Fruit fly (Drosophila melanogaster) whole organism, embryonic: ENCODE data around the gene ppk.
A peak's percentile ranks its signal among the peaks of the same experiment; 100 is the strongest.

Experiments used
- Atf6 ChIP-seq: fragments of 200-800 bp; sonication (Bioruptor generic); IDR thresholded peaks from 2 replicates; pipeline ENCODE4 v1.3.6; 2022; ENCODE audit warnings: missing biosample characterization, missing genetic modification characterization
- BEAF-32 ChIP-seq: fragments of 200-800 bp; sonication (Bioruptor generic); optimal IDR thresholded peaks from 3 replicates; lab custom pipeline; 2017; ENCODE audit warnings: missing biosample characterization, missing genetic modification characterization, mild to moderate bottlenecking, moderate library complexity, missing genetic modification reagents
- CG10321 ChIP-seq: fragments of 200-800 bp; sonication (Bioruptor generic); IDR thresholded peaks from 2 replicates; pipeline ENCODE4 v1.3.6; 2022; ENCODE audit warnings: missing biosample characterization, missing genetic modification characterization
- CG11695 ChIP-seq: fragments of 200-800 bp; sonication (Bioruptor generic); IDR thresholded peaks from 3 replicates; pipeline ENCODE4 v1.3.6; 2022; ENCODE audit warnings: missing biosample characterization, missing genetic modification characterization
- CG12071 ChIP-seq: fragments of 200-800 bp; sonication (Bioruptor generic); optimal IDR thresholded peaks from 3 replicates; lab custom pipeline; 2018; ENCODE audit warnings: missing biosample characterization, mild to moderate bottlenecking, missing genetic modification characterization
- CG12769 ChIP-seq: fragments of 200-800 bp; sonication (Bioruptor generic); optimal IDR thresholded peaks from 2 replicates; lab custom pipeline; 2019; ENCODE audit warnings: missing biosample characterization, mild to moderate bottlenecking, missing genetic modification characterization, moderate library complexity
- CG14014 ChIP-seq: fragments of 200-800 bp; sonication (Bioruptor generic); IDR thresholded peaks from 2 replicates; pipeline ENCODE4 v1.3.6; 2022; ENCODE audit warnings: missing biosample characterization, missing genetic modification characterization
- CG15479 ChIP-seq: fragments of 200-800 bp; sonication (Bioruptor generic); optimal IDR thresholded peaks from 3 replicates; lab custom pipeline; 2019; ENCODE audit warnings: missing biosample characterization, mild to moderate bottlenecking, missing genetic modification characterization, moderate library complexity
- CG17361 ChIP-seq: fragments of 200-800 bp; sonication (Bioruptor generic); IDR thresholded peaks from 3 replicates; pipeline ENCODE4 v1.3.6; 2022; ENCODE audit warnings: missing biosample characterization, missing genetic modification characterization
- CG18599 ChIP-seq: fragments of 200-800 bp; sonication (Bioruptor generic); optimal IDR thresholded peaks from 3 replicates; lab custom pipeline; 2017; ENCODE audit warnings: missing biosample characterization, missing genetic modification characterization, mild to moderate bottlenecking, moderate library complexity, missing genetic modification reagents
- CG31441 ChIP-seq: fragments of 200-800 bp; sonication (Bioruptor generic); IDR thresholded peaks from 2 replicates; pipeline ENCODE4 v1.3.6; 2022; ENCODE audit warnings: missing biosample characterization, missing genetic modification characterization
- CG3163 ChIP-seq: fragments of 200-800 bp; sonication (Bioruptor generic); optimal IDR thresholded peaks from 3 replicates; lab custom pipeline; 2016; ENCODE audit warnings: missing biosample characterization, missing genetic modification characterization
- CG3407 ChIP-seq: fragments of 200-800 bp; sonication (Bioruptor generic); optimal IDR thresholded peaks from 2 replicates; lab custom pipeline; 2018; ENCODE audit warnings: missing biosample characterization, mild to moderate bottlenecking, missing genetic modification characterization
- CG4360 ChIP-seq: fragments of 200-800 bp; sonication (Bioruptor generic); IDR thresholded peaks from 2 replicates; pipeline ENCODE4 v1.3.6; 2022; ENCODE audit warnings: missing biosample characterization, missing genetic modification characterization
- CG4617 ChIP-seq: fragments of 200-800 bp; sonication (Bioruptor generic); optimal IDR thresholded peaks from 3 replicates; lab custom pipeline; 2016; ENCODE audit warnings: missing biosample characterization, missing genetic modification characterization, borderline replicate concordance
- CG8478 ChIP-seq: fragments of >200 bp; optimal IDR thresholded peaks from 2 replicates; lab custom pipeline; 2018
- CG9797 ChIP-seq: fragments of 200-800 bp; sonication (Bioruptor generic); optimal IDR thresholded peaks from 3 replicates; lab custom pipeline; 2018; ENCODE audit warnings: missing biosample characterization, mild to moderate bottlenecking, missing genetic modification characterization
- CG9817 ChIP-seq: fragments of 200-800 bp; sonication (Bioruptor generic); optimal IDR thresholded peaks from 2 replicates; lab custom pipeline; 2018; ENCODE audit warnings: missing biosample characterization, mild to moderate bottlenecking, missing genetic modification characterization, moderate library complexity
- Fer3 ChIP-seq: fragments of 200-800 bp; sonication (Bioruptor generic); optimal IDR thresholded peaks from 2 replicates; lab custom pipeline; 2018; ENCODE audit warnings: missing biosample characterization, mild to moderate bottlenecking, missing genetic modification characterization, moderate library complexity
- HHEX ChIP-seq: fragments of 200-800 bp; sonication (Bioruptor generic); optimal IDR thresholded peaks from 3 replicates; lab custom pipeline; 2017; ENCODE audit warnings: missing biosample characterization, mild to moderate bottlenecking, missing genetic modification characterization, missing genetic modification reagents
- HLH54F ChIP-seq: fragments of 200-800 bp; sonication (Bioruptor generic); optimal IDR thresholded peaks from 3 replicates; lab custom pipeline; 2016; ENCODE audit warnings: missing biosample characterization, missing genetic modification characterization
- Lpt ChIP-seq: fragments of >200 bp; optimal IDR thresholded peaks from 2 replicates; lab custom pipeline; 2018; ENCODE audit warnings: missing biosample characterization, missing genetic modification characterization
- MTF-1 ChIP-seq: fragments of 200-800 bp; sonication (Bioruptor generic); optimal IDR thresholded peaks from 2 replicates; lab custom pipeline; 2018; ENCODE audit warnings: missing biosample characterization, mild to moderate bottlenecking, missing genetic modification characterization, borderline replicate concordance
- Mad ChIP-seq: fragments of 200-800 bp; sonication (Bioruptor generic); optimal IDR thresholded peaks from 2 replicates; lab custom pipeline; 2016; ENCODE audit warnings: missing biosample characterization, missing genetic modification characterization
- Med ChIP-seq: fragments of 200-800 bp; sonication (Bioruptor generic); peaks from one replicate; lab custom pipeline; 2016; ENCODE audit warnings: missing biosample characterization, missing genetic modification characterization, mild to moderate bottlenecking, inconsistent platforms, moderate library complexity
- Nf-YA ChIP-seq: fragments of 200-800 bp; sonication (Bioruptor generic); IDR thresholded peaks from 2 replicates; pipeline ENCODE4 v1.3.6; 2022; ENCODE audit warnings: missing biosample characterization, missing genetic modification characterization
- Nf-YB ChIP-seq: fragments of 200-800 bp; sonication (Bioruptor generic); optimal IDR thresholded peaks from 3 replicates; lab custom pipeline; 2019; ENCODE audit warnings: missing biosample characterization, mild to moderate bottlenecking, missing genetic modification characterization, moderate library complexity
- Rfx ChIP-seq: fragments of 200-800 bp; sonication (Bioruptor generic); IDR thresholded peaks from 2 replicates; pipeline ENCODE4 v1.3.6; 2022; ENCODE audit warnings: missing biosample characterization, missing genetic modification characterization
- Sin3A ChIP-seq: fragments of >200 bp; optimal IDR thresholded peaks from 2 replicates; lab custom pipeline; 2018
- Xrp1 ChIP-seq: fragments of 200-800 bp; sonication (Bioruptor generic); IDR thresholded peaks from 2 replicates; pipeline ENCODE4 v1.3.6; 2022; ENCODE audit warnings: missing biosample characterization, missing genetic modification characterization
- chinmo ChIP-seq: fragments of 200-800 bp; sonication (Bioruptor generic); IDR thresholded peaks from 4 replicates; pipeline ENCODE4 v1.3.6; 2022; ENCODE audit warnings: missing biosample characterization, missing genetic modification characterization; ENCODE audit not compliant: partially characterized antibody
- dmrt99B ChIP-seq: fragments of 200-800 bp; sonication (Bioruptor generic); optimal IDR thresholded peaks from 2 replicates; lab custom pipeline; 2018; ENCODE audit warnings: missing biosample characterization, mild to moderate bottlenecking, missing genetic modification characterization, moderate library complexity
- ewg ChIP-seq: fragments of 200-800 bp; sonication (Bioruptor generic); optimal IDR thresholded peaks from 3 replicates; lab custom pipeline; 2017; ENCODE audit warnings: mild to moderate bottlenecking, missing biosample characterization, missing genetic modification reagents, missing genetic modification characterization
- fd96Cb ChIP-seq: fragments of 200-800 bp; sonication (Bioruptor generic); optimal IDR thresholded peaks from 2 replicates; lab custom pipeline; 2018; ENCODE audit warnings: missing biosample characterization, mild to moderate bottlenecking, missing genetic modification characterization, moderate library complexity
- gce ChIP-seq: fragments of 200-800 bp; sonication (Bioruptor generic); IDR thresholded peaks from 3 replicates; pipeline ENCODE4 v1.3.6; 2022; ENCODE audit warnings: missing biosample characterization, missing genetic modification characterization
- gsb ChIP-seq: fragments of 200-800 bp; sonication (Bioruptor generic); IDR thresholded peaks from 2 replicates; pipeline ENCODE4 v1.3.6; 2022; ENCODE audit warnings: missing biosample characterization, missing genetic modification characterization
- jigr1 ChIP-seq: fragments of 200-800 bp; sonication (Bioruptor generic); IDR thresholded peaks from 3 replicates; pipeline ENCODE4 v1.3.6; 2022; ENCODE audit warnings: missing biosample characterization, missing genetic modification characterization
- luna ChIP-seq: fragments of 200-800 bp; sonication (Bioruptor generic); optimal IDR thresholded peaks from 2 replicates; lab custom pipeline; 2016; ENCODE audit warnings: missing biosample characterization, missing genetic modification characterization
- pan ChIP-seq, 4 experiments: fragments of >200 bp in 3 of 4; fragments of 200-800 bp in 1 of 4; sonication (Bioruptor generic) in 1 of 4; optimal IDR thresholded peaks in 3 of 4; IDR thresholded peaks in 1 of 4; 2 replicates each; pipeline versions ENCODE4 v1.3.6 to Lab custom; 2017 to 2022; ENCODE audit warnings: missing biosample characterization in 2 of 4, missing genetic modification characterization in 2 of 4, mixed read lengths in 1 of 4
- pho ChIP-seq: fragments of 200-800 bp; sonication (Bioruptor generic); optimal IDR thresholded peaks from 2 replicates; lab custom pipeline; 2016; ENCODE audit warnings: missing biosample characterization, missing genetic modification characterization
- prd ChIP-seq, 3 experiments: fragments of >200 bp in 2 of 3; fragments of 200-800 bp in 1 of 3; sonication (Bioruptor generic) in 1 of 3; optimal IDR thresholded peaks in 2 of 3; IDR thresholded peaks in 1 of 3; 2 replicates in 2 of 3; 3 replicates in 1 of 3; pipeline versions ENCODE4 v1.3.6 to Lab custom; 2017 to 2022; ENCODE audit warnings: missing biosample characterization in 1 of 3, missing genetic modification characterization in 1 of 3
- pros ChIP-seq: fragments of 200-800 bp; sonication (Bioruptor generic); optimal IDR thresholded peaks from 3 replicates; lab custom pipeline; 2019; ENCODE audit warnings: missing biosample characterization, mild to moderate bottlenecking, missing genetic modification characterization, moderate library complexity
- rib ChIP-seq: fragments of 200-800 bp; sonication (Bioruptor generic); IDR thresholded peaks from 2 replicates; pipeline ENCODE4 v1.3.6; 2022; ENCODE audit warnings: missing biosample characterization, missing genetic modification characterization
- sd ChIP-seq: fragments of 200-800 bp; sonication (Bioruptor generic); optimal IDR thresholded peaks from 3 replicates; lab custom pipeline; 2018; ENCODE audit warnings: missing biosample characterization, mild to moderate bottlenecking, missing genetic modification characterization, moderate library complexity
- shn ChIP-seq: fragments of 200-800 bp; sonication (Bioruptor generic); optimal IDR thresholded peaks from 3 replicates; lab custom pipeline; 2016; ENCODE audit warnings: missing biosample characterization, missing genetic modification characterization
- sima ChIP-seq: fragments of 200-800 bp; sonication (Bioruptor generic); optimal IDR thresholded peaks from 2 replicates; lab custom pipeline; 2016; ENCODE audit warnings: missing biosample characterization, missing genetic modification characterization
- sqz ChIP-seq: fragments of 200-800 bp; sonication (Bioruptor generic); optimal IDR thresholded peaks from 3 replicates; lab custom pipeline; 2018; ENCODE audit warnings: missing biosample characterization, mild to moderate bottlenecking, missing genetic modification characterization
- stc ChIP-seq: fragments of 200-800 bp; sonication (Bioruptor generic); IDR thresholded peaks from 2 replicates; pipeline ENCODE4 v1.3.6; 2022; ENCODE audit warnings: missing biosample characterization, missing genetic modification characterization
- wek ChIP-seq: fragments of 200-800 bp; sonication (Bioruptor generic); optimal IDR thresholded peaks from 3 replicates; lab custom pipeline; 2018; ENCODE audit warnings: missing biosample characterization, mild to moderate bottlenecking, missing genetic modification characterization, moderate library complexity

The ppk gene

DNA sequence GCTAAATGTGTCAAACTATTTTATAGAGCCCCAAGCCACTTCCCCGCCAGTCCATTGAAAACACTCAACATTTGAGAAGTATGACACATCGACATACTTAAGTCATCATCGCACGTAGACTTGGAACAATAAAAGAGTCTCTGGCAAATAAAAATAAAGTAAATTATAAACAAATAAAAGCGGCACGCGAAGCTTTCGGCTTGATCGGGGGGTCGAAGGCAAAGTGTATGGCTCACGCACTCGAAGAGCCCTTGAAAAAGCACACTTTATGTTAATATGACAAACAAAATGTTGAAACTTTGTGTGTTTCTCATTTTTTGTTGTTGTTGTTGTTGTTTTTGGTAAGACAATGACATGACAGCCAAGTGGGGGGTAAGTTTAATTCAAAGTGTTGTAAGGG, 15.3 kb upstream of the ppk start (continued):
- TF ChIP-seq CG9797 = no peak
- no peak for TF ChIP-seq fd96Cb (tag; lab: Kevin White, UChicago)
- TF ChIP-seq Lpt (GFP tag; lab: Kevin White, UChicago) = no peak
- TF ChIP-seq prd (optimal IDR thresholded peaks at IDR 0.05; lab: Kevin White, UChicago) = no peak
- no peak for TF ChIP-seq prd (GFP tag; IDR thresholded peaks at IDR 0.05; lab: Robert Waterston, UW)
- TF ChIP-seq luna (GFP tag; lab: Kevin White, UChicago) = no peak
- TF ChIP-seq CG3407 = peak; percentile 19
- peak; percentile 28; the same call in 1 of the 2 replicates for TF ChIP-seq CG4360 (GFP tag; lab: Robert Waterston, UW)
- peak; percentile 65 for TF ChIP-seq sd (tag; lab: Kevin White, UChicago)
- peak; percentile 26; the same call in 1 of the 2 replicates for TF ChIP-seq stc (GFP tag; lab: Robert Waterston, UW)
- TF ChIP-seq Nf-YA (GFP tag; lab: Robert Waterston, UW) = no peak
- peak; percentile 34 for TF ChIP-seq CG12071 (GFP tag; lab: Kevin White, UChicago)
- no peak for TF ChIP-seq Nf-YB (GFP tag; lab: Kevin White, UChicago)
- peak; percentile 15 for TF ChIP-seq MTF-1 (GFP tag; lab: Kevin White, UChicago)
- TF ChIP-seq rib (GFP tag; lab: Robert Waterston, UW) = no peak
- TF ChIP-seq ewg = no peak
- no peak for TF ChIP-seq CG4617 (GFP tag; lab: Kevin White, UChicago)
- no peak for TF ChIP-seq CG3163
- TF ChIP-seq sqz (GFP tag; lab: Kevin White, UChicago) = no peak
- TF ChIP-seq CG31441 (GFP tag; lab: Robert Waterston, UW) = peak; percentile 24; the same call in 1 of the 2 replicates
- peak; percentile 48 for TF ChIP-seq Med
- no peak for TF ChIP-seq BEAF-32 (GFP tag; lab: Kevin White, UChicago)
- TF ChIP-seq CG8478 (lab: Kevin White, UChicago) = no peak
- TF ChIP-seq dmrt99B (tag; lab: Kevin White, UChicago) = peak; percentile 26
- TF ChIP-seq HLH54F (GFP tag; lab: Kevin White, UChicago) = no peak

dm6 chr2L:14395065-14395439, 14.1 kb upstream of the ppk start:
- 0 out of 4 replicates have a peak, but pooled peaks have one; percentile 4 for TF ChIP-seq chinmo (GFP tag; lab: Robert Waterston, UW)
- peak; percentile 69 for TF ChIP-seq CG12071 (GFP tag; lab: Kevin White, UChicago)
- TF ChIP-seq HHEX (GFP tag; lab: Kevin White, UChicago) = peak; percentile 55
- TF ChIP-seq CG17361 (GFP tag; lab: Robert Waterston, UW) = 0 out of 3 replicates have a peak, but pooled peaks have one; percentile 0
- TF ChIP-seq Fer3 (tag; lab: Kevin White, UChicago) = peak; percentile 41
- peak; percentile 75 for TF ChIP-seq Med
- no peak for TF ChIP-seq CG15479 (GFP tag; lab: Kevin White, UChicago)
- TF ChIP-seq CG18599 (GFP tag; lab: Kevin White, UChicago) = peak; percentile 19
- no peak for TF ChIP-seq CG9817
- 0 out of 3 replicates have a peak, but pooled peaks have one; percentile 5 for TF ChIP-seq gce (GFP tag; lab: Robert Waterston, UW)
- TF ChIP-seq Mad (GFP tag; lab: Kevin White, UChicago) = no peak
- no peak for TF ChIP-seq sima (GFP tag; lab: Kevin White, UChicago)
- no peak for TF ChIP-seq shn
- TF ChIP-seq wek (GFP tag; lab: Kevin White, UChicago) = peak; percentile 1
- peak; percentile 20; the same call in 1 of the 3 replicates for TF ChIP-seq CG11695 (GFP tag; lab: Robert Waterston, UW)
- peak; percentile 3 for TF ChIP-seq pho
- peak; percentile 51; the same call in 1 of the 2 replicates for TF ChIP-seq Atf6 (GFP tag; lab: Robert Waterston, UW)
- TF ChIP-seq Rfx (GFP tag; lab: Robert Waterston, UW) = peak; percentile 29; the same call in 1 of the 2 replicates
- TF ChIP-seq pan (optimal IDR thresholded peaks at IDR 0.05; lab: Kevin White, UChicago) = no peak
- peak in 1 of 2 experiments; percentile 52 for TF ChIP-seq pan (GFP tag; optimal IDR thresholded peaks at IDR 0.05 in 1 of 2, IDR thresholded peaks at IDR 0.05 in 1 of 2)
- TF ChIP-seq Xrp1 (GFP tag; lab: Robert Waterston, UW) = no peak
- TF ChIP-seq CG14014 (GFP tag; lab: Robert Waterston, UW) = peak; percentile 17; the same call in 1 of the 2 replicates
- TF ChIP-seq Sin3A = no peak
- TF ChIP-seq jigr1 (GFP tag; lab: Robert Waterston, UW) = no peak
- peak; percentile 26 for TF ChIP-seq CG12769 (tag; lab: Kevin White, UChicago)
- TF ChIP-seq gsb (GFP tag; lab: Robert Waterston, UW) = peak; percentile 24; the same call in 1 of the 2 replicates
- TF ChIP-seq pros (GFP tag; lab: Kevin White, UChicago) = no peak
- no peak for TF ChIP-seq prd (optimal IDR thresholded peaks at IDR 0.05; lab: Kevin White, UChicago)
- 0 out of 3 replicates have a peak, but pooled peaks have one; percentile 1 for TF ChIP-seq prd (GFP tag; IDR thresholded peaks at IDR 0.05; lab: Robert Waterston, UW)
- 0 out of 2 replicates have a peak, but pooled peaks have one; percentile 31 for TF ChIP-seq CG10321 (GFP tag; lab: Robert Waterston, UW)
